Fruit fly (Drosophila melanogaster) whole organism, embryonic: ENCODE measurements around the gene REG.

ENCODE experiments used
- Bgb ChIP-seq: fragments of 200-800 bp; sonication (Bioruptor generic); IDR thresholded peaks from 2 replicates; pipeline ENCODE4 v1.3.6; 2022; ENCODE audit warnings: missing biosample characterization, missing genetic modification characterization; ENCODE audit not compliant: partially characterized antibody
- CG11504 ChIP-seq: fragments of 200-800 bp; sonication (Bioruptor generic); optimal IDR thresholded peaks from 3 replicates; lab custom pipeline; 2019; ENCODE audit warnings: missing biosample characterization, mild to moderate bottlenecking, missing genetic modification characterization, moderate library complexity
- CG12071 ChIP-seq: fragments of 200-800 bp; sonication (Bioruptor generic); optimal IDR thresholded peaks from 3 replicates; lab custom pipeline; 2018; ENCODE audit warnings: missing biosample characterization, mild to moderate bottlenecking, missing genetic modification characterization
- CG12299 ChIP-seq: fragments of 200-800 bp; sonication (Bioruptor generic); optimal IDR thresholded peaks from 2 replicates; lab custom pipeline; 2018; ENCODE audit warnings: missing biosample characterization, mild to moderate bottlenecking, missing genetic modification characterization
- CG13123 ChIP-seq: fragments of 200-800 bp; sonication (Bioruptor generic); optimal IDR thresholded peaks from 2 replicates; lab custom pipeline; 2016; ENCODE audit warnings: missing biosample characterization, missing genetic modification characterization
- CG13624 ChIP-seq: fragments of 200-800 bp; sonication (Bioruptor generic); optimal IDR thresholded peaks from 2 replicates; lab custom pipeline; 2016; ENCODE audit warnings: missing biosample characterization, missing genetic modification characterization
- CG14860 ChIP-seq: fragments of 200-800 bp; sonication (Bioruptor generic); IDR thresholded peaks from 3 replicates; pipeline ENCODE4 v1.3.6; 2022; ENCODE audit warnings: missing biosample characterization, missing genetic modification characterization; ENCODE audit not compliant: partially characterized antibody
- CG15073 ChIP-seq: fragments of 200-800 bp; sonication (Bioruptor generic); optimal IDR thresholded peaks from 2 replicates; lab custom pipeline; 2016; ENCODE audit warnings: missing biosample characterization, missing genetic modification characterization
- CG17802 ChIP-seq: fragments of 200-800 bp; sonication (Bioruptor generic); optimal IDR thresholded peaks from 2 replicates; lab custom pipeline; 2018; ENCODE audit warnings: missing biosample characterization, mild to moderate bottlenecking, missing genetic modification characterization, moderate library complexity
- CG2120 ChIP-seq: fragments of 200-800 bp; sonication (Bioruptor generic); optimal IDR thresholded peaks from 3 replicates; lab custom pipeline; 2016; ENCODE audit warnings: missing biosample characterization, missing genetic modification characterization
- CG31388 ChIP-seq: fragments of 200-800 bp; sonication (Bioruptor generic); optimal IDR thresholded peaks from 2 replicates; lab custom pipeline; 2016; ENCODE audit warnings: missing biosample characterization, missing genetic modification characterization
- CG4404 ChIP-seq: fragments of 200-800 bp; sonication (Bioruptor generic); IDR thresholded peaks from 2 replicates; pipeline ENCODE4 v1.3.6; 2022; ENCODE audit warnings: missing biosample characterization, missing genetic modification characterization
- CG5953 ChIP-seq: fragments of 200-800 bp; sonication (Bioruptor generic); IDR thresholded peaks from 2 replicates; pipeline ENCODE4 v1.3.6; 2022; ENCODE audit warnings: missing biosample characterization, missing genetic modification characterization
- CG6689 ChIP-seq: fragments of 200-800 bp; sonication (Bioruptor generic); IDR thresholded peaks from 2 replicates; pipeline ENCODE4 v1.3.6; 2022; ENCODE audit warnings: missing biosample characterization, missing genetic modification characterization
- CG6791 ChIP-seq: fragments of 200-800 bp; sonication (Bioruptor generic); IDR thresholded peaks from 3 replicates; pipeline ENCODE4 v1.3.6; 2022; ENCODE audit warnings: missing biosample characterization, missing genetic modification characterization; ENCODE audit not compliant: partially characterized antibody
- CG7839 ChIP-seq: fragments of 200-800 bp; sonication (Bioruptor generic); optimal IDR thresholded peaks from 3 replicates; lab custom pipeline; 2018; ENCODE audit warnings: missing biosample characterization, mild to moderate bottlenecking, missing genetic modification characterization, moderate library complexity
- CG7963 ChIP-seq: fragments of 200-800 bp; sonication (Bioruptor generic); IDR thresholded peaks from 3 replicates; pipeline ENCODE4 v1.3.6; 2022; ENCODE audit warnings: missing biosample characterization, missing genetic modification characterization; ENCODE audit not compliant: partially characterized antibody
- CoRest ChIP-seq: fragments of 200-800 bp; sonication (Bioruptor generic); optimal IDR thresholded peaks from 3 replicates; lab custom pipeline; 2018; ENCODE audit warnings: missing biosample characterization, mild to moderate bottlenecking, missing genetic modification characterization, moderate library complexity
- CrebB ChIP-seq: fragments of 200-800 bp; sonication (Bioruptor generic); optimal IDR thresholded peaks from 3 replicates; lab custom pipeline; 2018; ENCODE audit warnings: missing biosample characterization, mild to moderate bottlenecking, missing genetic modification characterization
- Dip2 ChIP-seq: fragments of 200-800 bp; sonication (Bioruptor generic); IDR thresholded peaks from 2 replicates; pipeline ENCODE4 v1.3.6; 2022; ENCODE audit warnings: missing biosample characterization, missing genetic modification characterization
- Dip3 ChIP-seq: fragments of 200-800 bp; sonication (Bioruptor generic); optimal IDR thresholded peaks from 3 replicates; lab custom pipeline; 2016; ENCODE audit warnings: missing biosample characterization, missing genetic modification characterization
- HmgD ChIP-seq: fragments of 200-800 bp; sonication (Bioruptor generic); optimal IDR thresholded peaks from 3 replicates; lab custom pipeline; 2016; ENCODE audit warnings: missing biosample characterization, missing genetic modification characterization
- Hr78 ChIP-seq, 2 experiments: fragments of 200-800 bp in 1 of 2; fragments of >200 bp in 1 of 2; sonication (Bioruptor generic) in 1 of 2; optimal IDR thresholded peaks; 2 replicates each; lab custom pipeline; 2017 to 2019; ENCODE audit warnings: missing biosample characterization in 2 of 2, missing genetic modification characterization in 2 of 2, mild to moderate bottlenecking in 1 of 2, moderate library complexity in 1 of 2
- MESR4 ChIP-seq: fragments of 200-800 bp; sonication (Bioruptor generic); optimal IDR thresholded peaks from 2 replicates; lab custom pipeline; 2018; ENCODE audit warnings: missing biosample characterization, mild to moderate bottlenecking, missing genetic modification characterization, moderate library complexity
- Max ChIP-seq: fragments of 200-800 bp; sonication (Bioruptor generic); optimal IDR thresholded peaks from 2 replicates; lab custom pipeline; 2016; ENCODE audit warnings: missing biosample characterization, mild to moderate bottlenecking, missing genetic modification characterization
- Mrtf ChIP-seq: fragments of 200-800 bp; sonication (Bioruptor generic); IDR thresholded peaks from 3 replicates; pipeline ENCODE4 v1.3.6; 2022; ENCODE audit warnings: missing biosample characterization, missing genetic modification characterization
- Ptx1 ChIP-seq: fragments of 200-800 bp; sonication (Bioruptor generic); IDR thresholded peaks from 2 replicates; pipeline ENCODE4 v1.3.6; 2022; ENCODE audit warnings: missing biosample characterization, missing genetic modification characterization
- ab ChIP-seq: fragments of 200-800 bp; sonication (Bioruptor generic); optimal IDR thresholded peaks from 2 replicates; lab custom pipeline; 2016; ENCODE audit warnings: missing biosample characterization, missing genetic modification characterization
- chinmo ChIP-seq: fragments of 200-800 bp; sonication (Bioruptor generic); IDR thresholded peaks from 4 replicates; pipeline ENCODE4 v1.3.6; 2022; ENCODE audit warnings: missing biosample characterization, missing genetic modification characterization; ENCODE audit not compliant: partially characterized antibody
- ci ChIP-seq: fragments of 200-800 bp; sonication (Bioruptor generic); IDR thresholded peaks from 3 replicates; pipeline ENCODE4 v1.3.6; 2022; ENCODE audit warnings: missing biosample characterization, missing genetic modification characterization
- crc ChIP-seq: fragments of 200-800 bp; sonication (Bioruptor generic); optimal IDR thresholded peaks from 2 replicates; lab custom pipeline; 2016; ENCODE audit warnings: missing biosample characterization, missing genetic modification characterization
- esg ChIP-seq: fragments of 200-800 bp; sonication (Bioruptor generic); conservative IDR thresholded peaks from 2 replicates; pipeline ENCODE4 v1.3.6; 2022; ENCODE audit warnings: missing biosample characterization, missing genetic modification characterization
- fru ChIP-seq: fragments of >200 bp; optimal IDR thresholded peaks from 2 replicates; lab custom pipeline; 2017
- ftz-f1 ChIP-seq: fragments of 200-800 bp; sonication (Bioruptor generic); optimal IDR thresholded peaks from 2 replicates; lab custom pipeline; 2016; ENCODE audit warnings: missing biosample characterization, missing genetic modification characterization
- gro ChIP-seq: fragments of 200-800 bp; sonication (Bioruptor generic); optimal IDR thresholded peaks from 2 replicates; lab custom pipeline; 2016; ENCODE audit warnings: missing biosample characterization, missing genetic modification characterization
- hb ChIP-seq: fragments of 200-800 bp; sonication (Bioruptor generic); IDR thresholded peaks from 3 replicates; pipeline ENCODE4 v1.3.6; 2022; ENCODE audit warnings: missing biosample characterization, missing genetic modification characterization; ENCODE audit not compliant: partially characterized antibody
- kah ChIP-seq: fragments of 200-800 bp; sonication (Bioruptor generic); optimal IDR thresholded peaks from 2 replicates; lab custom pipeline; 2018; ENCODE audit warnings: missing biosample characterization, mild to moderate bottlenecking, missing genetic modification characterization
- kni ChIP-seq: fragments of 200-800 bp; sonication (Bioruptor generic); optimal IDR thresholded peaks from 3 replicates; lab custom pipeline; 2017; ENCODE audit warnings: mild to moderate bottlenecking, missing biosample characterization, missing genetic modification reagents, missing genetic modification characterization
- knrl ChIP-seq: fragments of 200-800 bp; sonication (Bioruptor generic); IDR thresholded peaks from 3 replicates; pipeline ENCODE4 v1.3.6; 2022; ENCODE audit warnings: missing biosample characterization, missing genetic modification characterization; ENCODE audit not compliant: partially characterized antibody
- maf-S ChIP-seq: fragments of 200-800 bp; sonication (Bioruptor generic); optimal IDR thresholded peaks from 2 replicates; lab custom pipeline; 2016; ENCODE audit warnings: missing biosample characterization, missing genetic modification characterization
- mld ChIP-seq: fragments of 200-800 bp; sonication (Bioruptor generic); IDR thresholded peaks from 3 replicates; pipeline ENCODE4 v1.3.6; 2022; ENCODE audit warnings: missing biosample characterization, missing genetic modification characterization; ENCODE audit not compliant: partially characterized antibody
- odd ChIP-seq: fragments of 200-800 bp; sonication (Bioruptor generic); optimal IDR thresholded peaks from 2 replicates; lab custom pipeline; 2017; ENCODE audit warnings: missing biosample characterization, mild to moderate bottlenecking, missing genetic modification characterization
- pros ChIP-seq: fragments of 200-800 bp; sonication (Bioruptor generic); optimal IDR thresholded peaks from 3 replicates; lab custom pipeline; 2019; ENCODE audit warnings: missing biosample characterization, mild to moderate bottlenecking, missing genetic modification characterization, moderate library complexity
- run ChIP-seq: fragments of 200-800 bp; sonication (Bioruptor generic); optimal IDR thresholded peaks from 3 replicates; lab custom pipeline; 2018; ENCODE audit warnings: missing biosample characterization, mild to moderate bottlenecking, missing genetic modification characterization
- shn ChIP-seq: fragments of 200-800 bp; sonication (Bioruptor generic); optimal IDR thresholded peaks from 3 replicates; lab custom pipeline; 2016; ENCODE audit warnings: missing biosample characterization, missing genetic modification characterization
- sqz ChIP-seq: fragments of 200-800 bp; sonication (Bioruptor generic); optimal IDR thresholded peaks from 3 replicates; lab custom pipeline; 2018; ENCODE audit warnings: missing biosample characterization, mild to moderate bottlenecking, missing genetic modification characterization
- trh ChIP-seq: fragments of 200-800 bp; sonication (Bioruptor generic); optimal IDR thresholded peaks from 2 replicates; lab custom pipeline; 2016; ENCODE audit warnings: missing biosample characterization, missing genetic modification characterization
- wdn ChIP-seq: fragments of 200-800 bp; sonication (Bioruptor generic); IDR thresholded peaks from 2 replicates; pipeline ENCODE4 v1.3.6; 2022; ENCODE audit warnings: missing biosample characterization, missing genetic modification characterization

The REG gene

dm6 chrX:13233811-13234737, 21.9 kb downstream of the REG start (continued):
- TF ChIP-seq MESR4 = no peak
- peak; percentile 61 for TF ChIP-seq Dip3
- peak; percentile 58 for TF ChIP-seq crc (GFP tag; lab: Kevin White, UChicago)
- TF ChIP-seq trh = peak; percentile 73
- no peak for TF ChIP-seq shn
- peak; percentile 62 for TF ChIP-seq pros (GFP tag; lab: Kevin White, UChicago)
- peak; percentile 85 for TF ChIP-seq ci
- TF ChIP-seq CG11504 (tag; lab: Kevin White, UChicago) = peak; percentile 83
- TF ChIP-seq mld (GFP tag; lab: Robert Waterston, UW) = no peak
- TF ChIP-seq Bgb (GFP tag; lab: Robert Waterston, UW) = no peak
- TF ChIP-seq CG7963 = no peak
- TF ChIP-seq gro (GFP tag; lab: Kevin White, UChicago) = peak; percentile 57
- TF ChIP-seq knrl (GFP tag; lab: Robert Waterston, UW) = no peak
- TF ChIP-seq hb (GFP tag; lab: Robert Waterston, UW) = no peak
- peak; percentile 74 for TF ChIP-seq Ptx1
- TF ChIP-seq CrebB (tag; lab: Kevin White, UChicago) = peak; percentile 55
- peak; percentile 46 for TF ChIP-seq CG15073 (GFP tag; lab: Kevin White, UChicago)
- TF ChIP-seq CG14860 (GFP tag; lab: Robert Waterston, UW) = no peak
- TF ChIP-seq CG12299 = peak; percentile 4
- TF ChIP-seq CG17802 (tag; lab: Kevin White, UChicago) = peak; percentile 52
- peak; percentile 94 for TF ChIP-seq CG4404 (GFP tag; lab: Robert Waterston, UW)
- TF ChIP-seq ab = peak; percentile 19
- peak; percentile 85 for TF ChIP-seq CoRest (tag; lab: Kevin White, UChicago)
- TF ChIP-seq ftz-f1 (GFP tag; lab: Kevin White, UChicago) = no peak
- TF ChIP-seq CG7839 (tag; lab: Kevin White, UChicago) = peak; percentile 89
- no peak for TF ChIP-seq CG6791
- TF ChIP-seq CG6689 (GFP tag; lab: Robert Waterston, UW) = peak; percentile 87
- no peak for TF ChIP-seq Dip2
- peak; percentile 74 for TF ChIP-seq maf-S (GFP tag; lab: Kevin White, UChicago)
- TF ChIP-seq Hr78 (GFP tag; optimal IDR thresholded peaks at IDR 0.05; lab: Kevin White, UChicago) = peak in 1 of 2 experiments; percentile 39
- peak; percentile 83 for TF ChIP-seq CG13624 (GFP tag; lab: Kevin White, UChicago)
- peak; percentile 46 for TF ChIP-seq odd (GFP tag; lab: Kevin White, UChicago)
- TF ChIP-seq Max (GFP tag; lab: Kevin White, UChicago) = peak; percentile 75
- no peak for TF ChIP-seq run (tag; lab: Kevin White, UChicago)
- no peak for TF ChIP-seq chinmo (GFP tag; lab: Robert Waterston, UW)
- peak; percentile 70 for TF ChIP-seq Mrtf
- TF ChIP-seq CG13123 (GFP tag; lab: Kevin White, UChicago) = peak; percentile 65
- no peak for TF ChIP-seq CG12071 (GFP tag; lab: Kevin White, UChicago)
- TF ChIP-seq sqz = peak; percentile 73
- peak; percentile 43 for TF ChIP-seq kah
- no peak for TF ChIP-seq fru (lab: Kevin White, UChicago)
- TF ChIP-seq CG31388 (GFP tag; lab: Kevin White, UChicago) = peak; percentile 61
- peak; percentile 44 for TF ChIP-seq esg (GFP tag; lab: Robert Waterston, UW)
- TF ChIP-seq wdn = peak; percentile 32
- TF ChIP-seq kni = peak; percentile 48
- TF ChIP-seq CG5953 (GFP tag; lab: Robert Waterston, UW) = peak; percentile 39; the same call in 1 of the 2 replicates
- peak; percentile 74 for TF ChIP-seq CG2120 (GFP tag; lab: Kevin White, UChicago)
- no peak for TF ChIP-seq HmgD
